Worm (Caenorhabditis elegans) whole organism, young adult: ENCODE measurements around the gene clec-122.

Experiments
- cebp-1 ChIP-seq, 2 experiments: fragments of 200-800 bp in 1 of 2; sonication (Bioruptor generic) in 1 of 2; sonication (generic microtip) in 1 of 2; IDR thresholded peaks in 1 of 2; optimal IDR thresholded peaks in 1 of 2; 2 replicates each; pipeline versions ENCODE4 v1.3.6 to Lab custom; 2017 to 2022; ENCODE audit warnings: missing compliant biosample characterization in 2 of 2, missing genetic modification characterization in 2 of 2, mild to moderate bottlenecking in 1 of 2, missing genetic modification reagents in 1 of 2, moderate library complexity in 1 of 2
- ceh-91 ChIP-seq: fragments of 200-800 bp; sonication (Bioruptor generic); IDR thresholded peaks from 2 replicates; pipeline ENCODE4 v1.3.6; 2022; ENCODE audit warnings: missing genetic modification reagents, missing genetic modification characterization, missing compliant biosample characterization
- ets-4 ChIP-seq: fragments of 200-800 bp; sonication (Bioruptor generic); optimal IDR thresholded peaks from 2 replicates; lab custom pipeline; 2018; ENCODE audit warnings: mild to moderate bottlenecking, missing genetic modification characterization, missing compliant biosample characterization
- mcd-1 ChIP-seq: fragments of 200-800 bp; sonication (Bioruptor generic); IDR thresholded peaks from 2 replicates; pipeline ENCODE4 v1.3.6; 2022; ENCODE audit warnings: missing genetic modification reagents, missing genetic modification characterization, missing compliant biosample characterization
- pha-4 ChIP-seq: fragments of 150-350 bp; sonication (generic microtip); optimal IDR thresholded peaks from 2 replicates; lab custom pipeline; 2014; ENCODE audit warnings: missing biosample characterization, missing genetic modification reagents, missing genetic modification characterization

ce11 chrII:3112313-3112712 is 6.4 kb downstream of the clec-122 start, which contains the start of gene Y25C1A.2:
- TF ChIP-seq ceh-91 (GFP tag; lab: Robert Waterston, UW), result no peak
- no peak for TF ChIP-seq pha-4 (tag; lab: Kevin White, UChicago)
- TF ChIP-seq ets-4 (GFP tag; lab: Kevin White, UChicago), result no peak
- TF ChIP-seq cebp-1 (GFP tag; IDR thresholded peaks at IDR 0.05; lab: Robert Waterston, UW), result no peak
- TF ChIP-seq cebp-1 (tag; optimal IDR thresholded peaks at IDR 0.05; lab: Kevin White, UChicago), result no peak
- no peak for TF ChIP-seq mcd-1 (GFP tag; lab: Robert Waterston, UW)
